Worm (Caenorhabditis elegans) whole organism, L2 larva: Measurements from ENCODE around the gene R07B7.10.

Experiments
- F13H6.1 ChIP-seq: sonication (generic microtip); optimal IDR thresholded peaks from 2 replicates; lab custom pipeline; 2016; ENCODE audit warnings: missing genetic modification characterization, missing compliant biosample characterization
- ZK546.5 ChIP-seq: sonication (generic microtip); optimal IDR thresholded peaks from 2 replicates; lab custom pipeline; 2017; ENCODE audit warnings: missing biosample characterization, missing genetic modification characterization
- ama-1 ChIP-seq: fragments of 150-350 bp; optimal IDR thresholded peaks from 2 replicates; lab custom pipeline; 2018; ENCODE audit warnings: inconsistent platforms
- egl-27 ChIP-seq: sonication (generic microtip); optimal IDR thresholded peaks from 3 replicates; lab custom pipeline; 2017; ENCODE audit warnings: missing biosample characterization, missing genetic modification reagents, missing genetic modification characterization
- fos-1 ChIP-seq: fragments of 150-350 bp; optimal IDR thresholded peaks from 2 replicates; lab custom pipeline; 2014; ENCODE audit warnings: missing biosample characterization, missing genetic modification characterization
- lin-11 ChIP-seq: fragments of 150-350 bp; sonication (generic microtip); optimal IDR thresholded peaks from 2 replicates; lab custom pipeline; 2014; ENCODE audit warnings: missing biosample characterization, missing genetic modification characterization, inconsistent platforms, mixed read lengths
- lin-13 ChIP-seq: fragments of 150-350 bp; optimal IDR thresholded peaks from 2 replicates; lab custom pipeline; 2014; ENCODE audit warnings: missing biosample characterization, missing genetic modification reagents, missing genetic modification characterization
- lsy-2 ChIP-seq, 2 experiments: fragments of 150-350 bp in 1 of 2; sonication (generic microtip) in 1 of 2; optimal IDR thresholded peaks; 2 replicates each; lab custom pipeline; 2014 to 2017; ENCODE audit warnings: missing biosample characterization in 2 of 2, missing genetic modification characterization in 2 of 2
- mdl-1 ChIP-seq, 2 experiments: fragments of 150-350 bp in 1 of 2; sonication (generic microtip) in 1 of 2; optimal IDR thresholded peaks; 2 replicates each; lab custom pipeline; 2017; ENCODE audit warnings: missing biosample characterization in 2 of 2, missing genetic modification characterization in 2 of 2
- nhr-12 ChIP-seq: fragments of 150-350 bp; optimal IDR thresholded peaks from 2 replicates; lab custom pipeline; 2014; ENCODE audit warnings: missing biosample characterization, missing genetic modification characterization
- nhr-129 ChIP-seq: fragments of 150-350 bp; optimal IDR thresholded peaks from 2 replicates; lab custom pipeline; 2014; ENCODE audit warnings: missing biosample characterization, missing genetic modification characterization
- nhr-25 ChIP-seq: fragments of 150-350 bp; sonication (generic microtip); optimal IDR thresholded peaks from 3 replicates; lab custom pipeline; 2014; ENCODE audit warnings: missing biosample characterization, missing genetic modification characterization
- unc-62 ChIP-seq: fragments of 150-350 bp; optimal IDR thresholded peaks from 2 replicates; lab custom pipeline; 2014; ENCODE audit warnings: missing biosample characterization, missing genetic modification reagents, missing genetic modification characterization

- no peak for TF ChIP-seq lin-13 (GFP tag; lab: Kevin White, UChicago)
- no peak for TF ChIP-seq unc-62 (GFP tag; lab: Kevin White, UChicago)
- TF ChIP-seq ama-1 (lab: Kevin White, UChicago), result peak; percentile 65
- TF ChIP-seq F13H6.1 (tag; lab: Kevin White, UChicago), result peak; percentile 7
- no peak for TF ChIP-seq fos-1 (tag; lab: Kevin White, UChicago)
- peak; percentile 32 for TF ChIP-seq lin-11 (tag; lab: Kevin White, UChicago)
- TF ChIP-seq mdl-1 (tag; optimal IDR thresholded peaks at IDR 0.05; lab: Kevin White, UChicago), result no peak
- no peak for TF ChIP-seq ZK546.5 (tag; lab: Kevin White, UChicago)
- no peak for TF ChIP-seq nhr-12
- no peak for TF ChIP-seq lsy-2 (tag; optimal IDR thresholded peaks at IDR 0.05; lab: Kevin White, UChicago)
- TF ChIP-seq nhr-25 (tag; lab: Kevin White, UChicago), result no peak
- TF ChIP-seq egl-27 (tag; lab: Kevin White, UChicago), result no peak
- TF ChIP-seq nhr-129 (tag; lab: Kevin White, UChicago), result peak; percentile 29
These were observed 44.2 kb upstream of the R07B7.10 start for ce11 chrV:12038783-12039182.
